Worm (Caenorhabditis elegans): ENCODE data around the gene gst-6.
"Not testable (repeated sequence)": the region's sequence is repeated elsewhere in the genome, so short reads cannot be mapped to it uniquely, and the experiment has no call there.

The gst-6 gene

ce11 chrII:4879629-4880028 is at the start of gene gst-6:
TSS of gene gst-6 (plus strand) at chrII:4879891.
- TF ChIP-seq unc-62 (GFP tag; optimal IDR thresholded peaks at IDR 0.05): no peak

DNA sequence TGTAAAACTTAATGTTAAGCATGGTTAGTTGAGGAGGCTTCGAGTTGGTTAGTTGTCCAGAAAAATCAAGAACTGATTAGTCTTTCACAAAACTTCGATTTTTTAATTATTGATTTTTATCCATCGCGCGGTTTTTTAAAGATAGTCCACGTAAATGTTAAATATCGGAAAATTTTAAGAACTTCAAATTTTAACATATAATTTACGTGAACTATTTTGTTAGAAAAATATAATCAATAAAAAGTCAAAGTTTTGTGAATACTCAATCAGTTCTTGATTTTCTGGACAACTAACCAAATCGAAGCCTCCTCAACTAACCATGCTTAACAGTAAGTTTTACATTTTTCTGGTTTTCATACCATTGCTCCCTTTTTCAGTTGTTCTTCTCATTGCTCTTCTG is 44.9 kb upstream of the gst-6 start, which contains the start of the genes C33F10.11 and C33F10.1:
Gene C33F10.11 (minus strand): TSS at position 101 of the 400 bp plus-strand sequence.
Gene C33F10.1 (plus strand): TSS at position 263 of the 400 bp plus-strand sequence.
- no peak for TF ChIP-seq unc-62 (GFP tag; optimal IDR thresholded peaks at IDR 0.05)

DNA sequence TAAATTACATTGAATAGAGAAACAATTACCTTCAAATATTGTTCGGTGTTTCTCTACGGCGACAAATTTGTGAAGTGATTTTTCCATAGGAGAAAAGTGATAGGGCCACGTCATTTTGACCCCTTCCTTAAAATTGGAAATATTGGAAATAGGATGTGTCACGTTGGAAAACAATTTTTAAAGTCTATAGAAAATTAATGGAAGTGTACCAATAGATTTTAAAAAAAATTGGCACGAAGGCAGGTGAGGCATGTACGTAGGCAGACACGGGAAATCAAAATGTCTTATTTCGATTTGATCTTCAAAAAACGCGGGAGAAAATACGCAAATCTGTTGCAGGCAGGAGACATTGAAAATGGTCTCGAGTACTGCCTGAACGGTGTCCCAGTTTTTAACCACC is 42.0 kb upstream of the gst-6 start, which contains the start of gene C33F10.12:
Gene C33F10.12 (minus strand): TSS at position 101 of the 400 bp plus-strand sequence.
- no peak for TF ChIP-seq unc-62 (GFP tag; optimal IDR thresholded peaks at IDR 0.05)

- TF ChIP-seq unc-62 (GFP tag; optimal IDR thresholded peaks at IDR 0.05): not testable (repeated sequence)
These were observed 37.5 kb upstream of the gst-6 start, which contains the start of the genes T23B7.2 and nspd-4 for ce11 chrII:4842143-4842658. TSS of gene T23B7.2 (minus strand) at chrII:4842243. TSS of gene nspd-4 (plus strand) at chrII:4842608.

- TF ChIP-seq unc-62 (GFP tag; optimal IDR thresholded peaks at IDR 0.05): no peak
These were observed 29.8 kb upstream of the gst-6 start, which contains the start of gene T23B7.3 for ce11 chrII:4849885-4850284. TSS of gene T23B7.3 (plus strand) at chrII:4850185.

DNA sequence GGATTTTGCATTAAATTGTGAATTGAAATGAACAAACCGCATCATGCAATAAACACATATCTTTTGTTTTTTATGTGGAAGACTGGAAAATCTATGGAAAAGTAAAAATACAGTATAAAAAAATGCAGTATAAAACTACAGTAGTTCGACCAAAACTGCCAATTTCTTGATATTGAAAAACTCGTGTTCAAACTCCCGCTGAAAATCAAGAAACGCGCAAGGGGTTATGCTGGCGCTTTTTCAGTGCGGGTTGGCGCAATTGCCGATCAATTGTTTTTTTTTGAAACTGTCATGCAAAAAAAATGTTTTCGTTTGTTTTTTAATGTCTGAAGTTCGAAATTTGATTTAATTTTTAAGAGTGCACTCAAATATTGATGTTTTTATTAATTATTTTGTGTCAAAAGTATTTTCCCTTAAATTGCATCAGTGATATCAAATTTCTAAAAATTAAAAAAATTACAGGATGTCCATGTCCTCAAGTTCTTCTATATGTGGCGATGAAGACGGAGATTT is 28.0 kb upstream of the gst-6 start, which contains the start of gene dnj-9:
Gene dnj-9 (plus strand): TSS at position 463 of the 513 bp plus-strand sequence.
- no peak for TF ChIP-seq unc-62 (GFP tag; optimal IDR thresholded peaks at IDR 0.05)

- TF ChIP-seq unc-62 (GFP tag; optimal IDR thresholded peaks at IDR 0.05): no peak
These were observed 24.9 kb upstream of the gst-6 start for ce11 chrII:4854761-4855160.

DNA sequence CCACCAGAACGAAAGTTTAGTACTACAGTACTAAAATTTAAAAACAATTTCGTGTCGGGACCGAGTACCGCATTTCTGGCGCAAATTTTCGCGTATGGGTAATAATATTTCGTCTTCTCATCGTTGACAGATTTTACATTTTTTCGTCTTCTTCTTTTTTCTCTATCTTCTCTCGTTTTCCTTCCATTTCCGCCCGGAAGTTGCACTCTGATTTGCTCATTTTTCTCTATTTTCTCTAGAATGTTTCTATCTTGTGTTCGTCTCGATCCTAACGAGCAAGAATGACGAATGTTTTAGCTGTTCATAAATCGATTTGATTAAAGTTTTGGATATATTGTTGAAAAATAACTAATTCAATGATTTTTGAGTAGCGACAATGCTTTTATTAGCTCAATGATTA is 24.2 kb upstream of the gst-6 start:
- TF ChIP-seq unc-62 (GFP tag; optimal IDR thresholded peaks at IDR 0.05): no peak

ce11 chrII:4856113-4856512 is 23.6 kb upstream of the gst-6 start:
- TF ChIP-seq unc-62 (GFP tag; optimal IDR thresholded peaks at IDR 0.05): no peak

ce11 chrII:4857086-4857485 is 22.6 kb upstream of the gst-6 start:
- TF ChIP-seq unc-62 (GFP tag; optimal IDR thresholded peaks at IDR 0.05): no peak

- no peak for TF ChIP-seq unc-62 (GFP tag; optimal IDR thresholded peaks at IDR 0.05)
These were observed 21.8 kb upstream of the gst-6 start, which contains the start of gene F11G11.5 for ce11 chrII:4857873-4858364. TSS of gene F11G11.5 (plus strand) at chrII:4857923.

DNA sequence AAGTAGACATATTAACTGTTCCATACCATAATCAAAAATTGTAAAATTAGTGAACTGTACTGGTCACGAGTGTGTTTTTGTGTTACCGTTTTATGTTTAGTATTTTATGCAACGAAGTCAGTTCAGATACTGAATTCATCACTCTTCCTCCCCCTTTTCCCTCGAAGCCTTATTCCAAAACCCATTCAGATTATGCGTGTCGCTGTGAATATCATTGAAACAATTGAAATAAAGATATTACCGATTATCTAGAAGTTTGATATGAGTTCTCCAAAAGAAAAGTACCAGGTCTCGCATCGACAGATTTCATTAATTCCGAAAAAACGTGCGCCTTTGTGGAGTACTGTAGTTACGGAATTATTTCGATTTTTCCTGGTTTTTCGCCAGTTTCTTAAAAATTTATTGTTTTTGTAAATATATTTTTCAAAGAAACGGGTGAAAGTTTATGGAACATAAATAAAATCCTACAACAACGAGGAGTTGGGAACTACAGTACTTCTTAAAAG is 20.7 kb upstream of the gst-6 start:
- TF ChIP-seq unc-62 (GFP tag; optimal IDR thresholded peaks at IDR 0.05): no peak

DNA sequence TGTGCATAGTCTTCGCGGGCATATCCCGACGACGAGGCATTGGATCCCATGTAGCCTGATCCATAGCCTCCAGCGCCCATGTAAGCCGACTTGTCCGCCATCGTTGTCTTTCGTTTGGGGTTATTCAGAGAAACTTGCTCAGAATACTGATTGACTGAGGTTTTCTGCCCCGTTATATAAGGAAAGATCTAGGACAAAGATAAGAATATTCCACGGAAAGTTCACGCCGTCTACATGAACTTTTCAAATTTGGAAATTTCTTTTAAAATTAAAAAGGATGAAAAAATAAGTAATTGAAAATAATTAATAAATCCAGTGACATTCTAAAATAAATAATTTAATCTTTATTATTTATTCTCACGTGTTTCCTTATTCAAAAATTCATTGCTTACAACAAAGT is 19.4 kb upstream of the gst-6 start, which contains the start of the genes nspd-5 and F11G11.4:
Gene nspd-5 (minus strand): TSS at position 101 of the 400 bp plus-strand sequence.
Gene F11G11.4 (plus strand): TSS at position 335 of the 400 bp plus-strand sequence.
- TF ChIP-seq unc-62 (GFP tag; optimal IDR thresholded peaks at IDR 0.05): not testable (repeated sequence)

ce11 chrII:4863357-4863756 is 16.3 kb upstream of the gst-6 start, which contains the start of the genes mpst-4 and F11G11.14:
TSS of gene mpst-4 (minus strand) at chrII:4863457.
TSS of gene F11G11.14 (plus strand) at chrII:4863681.
- no peak for TF ChIP-seq unc-62 (GFP tag; optimal IDR thresholded peaks at IDR 0.05)

- TF ChIP-seq unc-62 (GFP tag; optimal IDR thresholded peaks at IDR 0.05): no peak
These were observed 13.6 kb upstream of the gst-6 start for ce11 chrII:4866045-4866444.

DNA sequence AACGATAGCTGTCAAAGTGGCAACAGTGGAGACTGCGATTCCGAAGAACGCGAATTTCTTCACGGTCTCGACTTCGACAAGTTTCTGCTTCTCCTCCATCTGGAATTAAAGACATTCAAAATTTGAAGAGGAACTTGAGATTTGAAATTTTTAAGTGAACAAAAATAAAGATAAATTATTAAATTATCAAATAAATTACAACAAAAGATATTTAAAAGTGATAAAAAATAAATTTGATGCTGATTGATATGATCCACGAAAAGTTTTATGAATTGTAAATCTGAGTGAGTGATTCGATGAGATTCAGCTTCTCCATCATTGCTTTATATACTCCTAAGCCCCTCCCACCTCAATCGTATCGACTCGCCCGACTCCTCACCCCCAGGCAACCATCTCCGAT is 12.2 kb upstream of the gst-6 start, which contains the start of gene col-17:
Gene col-17 (minus strand): TSS at position 101 of the 400 bp plus-strand sequence.
- no peak for TF ChIP-seq unc-62 (GFP tag; optimal IDR thresholded peaks at IDR 0.05)

All from whole organism, dauer.